Worm (Caenorhabditis elegans) whole organism, L1 larva: ENCODE measurements around the gene rcat-1.

Experiments
- C34B4.2 ChIP-seq: sonication (generic microtip); optimal IDR thresholded peaks from 2 replicates; lab custom pipeline; 2017; ENCODE audit warnings: mild to moderate bottlenecking, missing genetic modification characterization, missing compliant biosample characterization
- blmp-1 ChIP-seq: fragments of 150-350 bp; optimal IDR thresholded peaks from 2 replicates; lab custom pipeline; 2014; ENCODE audit warnings: missing biosample characterization, missing genetic modification characterization
- nhr-11 ChIP-seq: fragments of 150-350 bp; optimal IDR thresholded peaks from 2 replicates; lab custom pipeline; 2014; ENCODE audit warnings: missing biosample characterization, missing genetic modification characterization
- nhr-237 ChIP-seq: fragments of 150-350 bp; optimal IDR thresholded peaks from 2 replicates; lab custom pipeline; 2014; ENCODE audit warnings: missing biosample characterization, missing genetic modification characterization
- nhr-84 ChIP-seq: sonication (generic microtip); optimal IDR thresholded peaks from 2 replicates; lab custom pipeline; 2017; ENCODE audit warnings: missing biosample characterization, missing genetic modification characterization
- swsn-7 ChIP-seq: sonication (generic microtip); optimal IDR thresholded peaks from 2 replicates; lab custom pipeline; 2016; ENCODE audit warnings: missing genetic modification characterization, missing compliant biosample characterization
- tlp-1 ChIP-seq: fragments of 150-350 bp; optimal IDR thresholded peaks from 2 replicates; lab custom pipeline; 2014; ENCODE audit warnings: missing biosample characterization, missing genetic modification characterization
- unc-62 ChIP-seq: fragments of 150-350 bp; optimal IDR thresholded peaks from 2 replicates; lab custom pipeline; 2014; ENCODE audit warnings: missing biosample characterization, missing genetic modification reagents, missing genetic modification characterization

DNA sequence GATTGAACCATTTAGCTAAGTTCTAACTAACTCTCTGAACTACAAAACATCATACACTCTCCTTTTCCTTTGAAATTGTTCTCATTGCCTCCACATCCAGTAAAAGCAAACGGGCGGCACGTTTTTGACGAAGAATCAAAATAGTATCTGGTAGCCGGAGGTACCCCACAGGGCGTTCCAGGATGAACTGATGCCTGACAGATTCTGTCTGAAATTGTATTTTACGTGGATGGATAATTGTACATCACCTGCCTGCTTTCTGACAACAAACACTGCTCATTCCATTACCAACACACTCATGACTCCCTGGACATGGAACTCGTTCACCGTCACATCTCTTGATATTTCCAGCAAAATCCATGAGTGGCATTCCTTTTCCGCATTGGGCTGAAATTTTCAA, 35.2 kb upstream of the rcat-1 start:
- TF ChIP-seq swsn-7 (tag; lab: Kevin White, UChicago): no peak
- TF ChIP-seq nhr-84 (tag; lab: Kevin White, UChicago): no peak
- no peak for TF ChIP-seq tlp-1 (tag; lab: Kevin White, UChicago)
- no peak for TF ChIP-seq nhr-237 (tag; lab: Kevin White, UChicago)
- TF ChIP-seq nhr-11 (tag; lab: Kevin White, UChicago): no peak
- no peak for TF ChIP-seq unc-62 (GFP tag; lab: Kevin White, UChicago)
- TF ChIP-seq blmp-1 (tag; lab: Kevin White, UChicago): no peak
- TF ChIP-seq C34B4.2: no peak
